Worm (Caenorhabditis elegans) whole organism, early embryonic: ENCODE measurements around the gene bgnt-1.1.

ENCODE experiments used
- B0310.2 ChIP-seq: sonication (generic microtip); optimal IDR thresholded peaks from 2 replicates; lab custom pipeline; 2016; ENCODE audit warnings: mild to moderate bottlenecking, missing genetic modification characterization, missing compliant biosample characterization
- F13C5.2 ChIP-seq: sonication (generic microtip); optimal IDR thresholded peaks from 2 replicates; lab custom pipeline; 2017; ENCODE audit warnings: mild to moderate bottlenecking, missing genetic modification characterization, inconsistent platforms, missing compliant biosample characterization
- aly-1 ChIP-seq: sonication (generic microtip); optimal IDR thresholded peaks from 2 replicates; lab custom pipeline; 2016; ENCODE audit warnings: missing genetic modification characterization, missing compliant biosample characterization
- ama-1 ChIP-seq: fragments of 150-350 bp; optimal IDR thresholded peaks from 2 replicates; lab custom pipeline; 2014
- ceh-13 ChIP-seq: fragments of 200-800 bp; sonication (Bioruptor generic); optimal IDR thresholded peaks from 2 replicates; lab custom pipeline; 2018; ENCODE audit warnings: mild to moderate bottlenecking, missing genetic modification characterization, missing compliant biosample characterization
- ceh-36 ChIP-seq: sonication (generic microtip); optimal IDR thresholded peaks from 2 replicates; lab custom pipeline; 2016; ENCODE audit warnings: missing genetic modification characterization, inconsistent platforms, missing compliant biosample characterization
- ets-7 ChIP-seq: sonication (generic microtip); optimal IDR thresholded peaks from 2 replicates; lab custom pipeline; 2016; ENCODE audit warnings: missing genotype, missing genetic modification characterization, missing compliant biosample characterization
- flt-1 ChIP-seq: fragments of 200-800 bp; sonication (Bioruptor generic); IDR thresholded peaks from 2 replicates; pipeline ENCODE4 v1.3.6; 2022; ENCODE audit warnings: missing genetic modification characterization, missing compliant biosample characterization
- hmbx-1 ChIP-seq: sonication (generic microtip); optimal IDR thresholded peaks from 2 replicates; lab custom pipeline; 2016; ENCODE audit warnings: mild to moderate bottlenecking, missing genetic modification characterization, missing compliant biosample characterization
- hmg-4 ChIP-seq: fragments of 200-800 bp; sonication (Bioruptor generic); optimal IDR thresholded peaks from 2 replicates; lab custom pipeline; 2018; ENCODE audit warnings: mild to moderate bottlenecking, missing genetic modification characterization, missing compliant biosample characterization
- hnd-1 ChIP-seq: sonication (generic microtip); optimal IDR thresholded peaks from 2 replicates; lab custom pipeline; 2016; ENCODE audit warnings: missing genetic modification characterization, missing compliant biosample characterization
- pes-1 ChIP-seq: fragments of 200-800 bp; sonication (Bioruptor generic); IDR thresholded peaks from 2 replicates; pipeline ENCODE4 v1.3.6; 2022; ENCODE audit warnings: missing genetic modification reagents, missing genetic modification characterization, missing compliant biosample characterization
- scrt-1 ChIP-seq: fragments of 200-800 bp; sonication (Bioruptor generic); IDR thresholded peaks from 2 replicates; pipeline ENCODE4 v1.3.6; 2022; ENCODE audit warnings: missing genetic modification characterization, missing compliant biosample characterization
- sea-1 ChIP-seq: fragments of 200-800 bp; sonication (Bioruptor generic); conservative IDR thresholded peaks from 2 replicates; pipeline ENCODE4 v1.3.6; 2022; ENCODE audit warnings: missing genetic modification characterization, missing compliant biosample characterization
- tbx-11 ChIP-seq: fragments of 200-800 bp; sonication (Bioruptor generic); IDR thresholded peaks from 2 replicates; pipeline ENCODE4 v1.3.6; 2022; ENCODE audit warnings: missing genetic modification characterization, missing compliant biosample characterization
- tbx-37 ChIP-seq: fragments of 200-800 bp; sonication (Bioruptor generic); conservative IDR thresholded peaks from 2 replicates; pipeline ENCODE4 v1.3.6; 2022; ENCODE audit warnings: missing genetic modification reagents, missing genetic modification characterization, missing compliant biosample characterization
- tra-4 ChIP-seq: sonication (generic microtip); optimal IDR thresholded peaks from 2 replicates; lab custom pipeline; 2017; ENCODE audit warnings: missing genetic modification characterization, missing compliant biosample characterization

bgnt-1.1 gene

DNA sequence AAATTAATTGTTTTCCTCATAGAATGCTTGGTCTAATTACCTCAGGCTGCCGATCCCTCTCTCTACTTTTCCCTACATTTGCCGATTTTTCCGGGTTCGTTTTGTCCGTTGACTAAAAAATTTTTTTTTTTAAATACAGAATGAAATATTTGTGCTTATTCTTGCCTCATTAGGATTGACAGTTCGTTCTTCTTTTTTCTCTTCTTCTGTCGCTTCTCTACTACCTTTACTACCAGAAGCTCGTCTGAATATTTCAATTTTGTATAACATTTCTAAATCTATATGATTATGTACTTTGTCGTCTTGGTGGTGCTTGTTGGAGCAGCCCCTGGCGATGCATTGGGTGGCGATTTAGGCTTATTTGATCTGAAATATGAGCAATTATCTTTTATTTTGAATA, 2.7 kb downstream of the bgnt-1.1 start:
- TF ChIP-seq hmg-4 (no peak), ama-1 (no peak), pes-1 (GFP tag; lab: Robert Waterston, UW) (no peak), aly-1 (tag; lab: Kevin White, UChicago) (no peak), hmbx-1 (tag; lab: Kevin White, UChicago) (no peak), flt-1 (GFP tag; lab: Robert Waterston, UW) (no peak), hnd-1 (tag; lab: Kevin White, UChicago) (no peak), ceh-36 (no peak), F13C5.2 (no peak), ceh-13 (GFP tag; lab: Kevin White, UChicago) (no peak), B0310.2 (tag; lab: Kevin White, UChicago) (no peak), tbx-37 (GFP tag; lab: Robert Waterston, UW) (no peak)

ce11 chrIV:10481695-10482094, 9.1 kb downstream of the bgnt-1.1 start, which contains the start of gene egl-21:
Gene egl-21 (minus strand): TSS chrIV:10481844.
- no peak for TF ChIP-seq ama-1
- no peak for TF ChIP-seq scrt-1 (GFP tag; lab: Robert Waterston, UW)
- peak; percentile 36; the same call in 1 of the 2 replicates for TF ChIP-seq tbx-11 (GFP tag; lab: Robert Waterston, UW)

DNA sequence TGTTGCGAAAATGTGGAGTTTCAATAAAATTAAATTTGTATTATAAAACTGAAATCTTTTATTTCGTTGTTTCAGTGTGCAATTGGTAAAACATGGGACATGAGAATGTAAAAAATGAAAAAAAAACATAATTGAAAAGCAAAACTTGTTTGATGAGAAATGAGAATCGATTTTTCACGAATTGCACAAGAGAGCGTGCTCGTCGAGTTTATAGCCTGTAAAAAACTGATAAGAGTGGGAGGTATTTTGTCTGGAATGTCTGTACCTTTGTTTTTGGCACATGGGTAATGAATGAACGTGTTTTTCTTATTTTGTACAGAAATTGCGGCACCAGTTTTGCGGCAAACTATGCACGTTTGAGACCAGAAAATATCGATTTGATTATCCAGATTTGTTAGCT, 10.0 kb downstream of the bgnt-1.1 start:
- TF ChIP-seq ceh-13 (GFP tag; lab: Kevin White, UChicago) (no peak), scrt-1 (GFP tag; lab: Robert Waterston, UW) (no peak), tbx-11 (GFP tag; lab: Robert Waterston, UW) (no peak), ama-1 (no peak), sea-1 (GFP tag; lab: Robert Waterston, UW) (no peak), tra-4 (tag; lab: Kevin White, UChicago) (no peak), hmg-4 (no peak)

- TF ChIP-seq scrt-1 (GFP tag; lab: Robert Waterston, UW): no peak
- TF ChIP-seq hmg-4: no peak
- TF ChIP-seq tbx-37 (GFP tag; lab: Robert Waterston, UW): peak; percentile 86
- 0 out of 2 replicates have a peak, but pooled peaks have one; percentile 46 for TF ChIP-seq flt-1 (GFP tag; lab: Robert Waterston, UW)
- no peak; the same call in 1 of the 2 replicates for TF ChIP-seq pes-1 (GFP tag; lab: Robert Waterston, UW)
- TF ChIP-seq hnd-1 (tag; lab: Kevin White, UChicago): peak; percentile 24
- TF ChIP-seq B0310.2 (tag; lab: Kevin White, UChicago): peak; percentile 26
- no peak for TF ChIP-seq ama-1
- TF ChIP-seq sea-1 (GFP tag; lab: Robert Waterston, UW): no peak
Observed at ce11 chrIV:10483607-10484117, 11.1 kb downstream of the bgnt-1.1 start, which contains the start of the genes F01D4.5 and ced-5. Gene F01D4.5 (minus strand): TSS chrIV:10483657. Gene ced-5 (plus strand): TSS chrIV:10484110.

DNA sequence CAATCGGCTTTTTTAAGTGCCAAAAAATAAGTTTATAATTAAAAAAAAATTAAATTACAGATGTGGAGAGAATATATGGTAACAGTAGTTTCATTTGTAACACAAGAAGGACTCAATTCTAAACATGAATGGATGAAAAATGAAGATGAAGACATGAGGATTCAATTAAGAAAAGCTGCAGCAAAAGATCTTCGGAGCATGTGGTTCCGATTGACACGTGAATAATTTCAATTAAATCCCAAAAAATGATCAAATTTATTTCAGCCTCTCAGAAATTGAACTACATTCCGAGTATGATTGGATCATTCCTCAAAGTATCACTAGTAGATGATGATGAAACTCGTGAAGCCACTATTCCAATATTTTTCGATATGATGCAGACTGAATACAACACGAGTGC, 16.8 kb downstream of the bgnt-1.1 start:
- TF ChIP-seq hnd-1 (tag; lab: Kevin White, UChicago) (no peak), F13C5.2 (no peak), tbx-37 (GFP tag; lab: Robert Waterston, UW) (no peak), sea-1 (GFP tag; lab: Robert Waterston, UW) (no peak), scrt-1 (GFP tag; lab: Robert Waterston, UW) (no peak), pes-1 (GFP tag; lab: Robert Waterston, UW) (no peak)

DNA sequence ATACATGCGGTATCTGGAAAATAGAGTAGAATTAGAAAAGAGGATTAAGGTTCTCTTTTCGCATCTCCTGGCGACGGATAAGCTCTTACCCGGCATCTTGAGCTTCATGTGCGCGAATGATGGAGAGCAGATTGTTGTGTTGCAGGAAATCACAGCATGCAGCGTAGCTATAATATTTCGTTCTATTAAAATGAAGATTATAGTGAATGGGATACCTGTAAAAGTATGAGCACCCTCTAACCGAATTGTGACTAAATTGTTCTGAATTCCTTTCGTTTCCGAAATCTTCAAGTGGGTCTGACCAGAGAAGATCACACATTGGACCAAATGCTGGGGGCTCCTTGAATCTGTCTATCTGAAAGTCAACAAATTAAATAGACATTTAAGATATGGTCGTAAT, 25.8 kb downstream of the bgnt-1.1 start:
- TF ChIP-seq tra-4 (tag; lab: Kevin White, UChicago) (no peak), pes-1 (GFP tag; lab: Robert Waterston, UW) (no peak), ceh-13 (GFP tag; lab: Kevin White, UChicago) (no peak)

- TF ChIP-seq sea-1 (GFP tag; lab: Robert Waterston, UW) (no peak), hmg-4 (no peak), tbx-37 (GFP tag; lab: Robert Waterston, UW) (no peak), tbx-11 (GFP tag; lab: Robert Waterston, UW) (no peak), F13C5.2 (no peak), pes-1 (GFP tag; lab: Robert Waterston, UW) (no peak), hnd-1 (tag; lab: Kevin White, UChicago) (no peak), aly-1 (tag; lab: Kevin White, UChicago) (no peak), ets-7 (tag; lab: Kevin White, UChicago) (no peak), ceh-13 (GFP tag; lab: Kevin White, UChicago) (no peak), tra-4 (tag; lab: Kevin White, UChicago) (no peak), flt-1 (GFP tag; lab: Robert Waterston, UW) (no peak), ama-1 (no peak), B0310.2 (tag; lab: Kevin White, UChicago) (no peak), hmbx-1 (tag; lab: Kevin White, UChicago) (no peak), scrt-1 (GFP tag; lab: Robert Waterston, UW) (no peak)
Observed at ce11 chrIV:10499948-10500356, 27.4 kb downstream of the bgnt-1.1 start.

ce11 chrIV:10500481-10500880, 27.9 kb downstream of the bgnt-1.1 start:
- TF ChIP-seq hnd-1 (tag; lab: Kevin White, UChicago): no peak
- no peak for TF ChIP-seq sea-1 (GFP tag; lab: Robert Waterston, UW)
- no peak for TF ChIP-seq aly-1 (tag; lab: Kevin White, UChicago)
- no peak for TF ChIP-seq hmbx-1 (tag; lab: Kevin White, UChicago)
- no peak for TF ChIP-seq ets-7 (tag; lab: Kevin White, UChicago)
- no peak for TF ChIP-seq B0310.2 (tag; lab: Kevin White, UChicago)
- TF ChIP-seq pes-1 (GFP tag; lab: Robert Waterston, UW): no peak
- no peak for TF ChIP-seq ceh-13 (GFP tag; lab: Kevin White, UChicago)
- TF ChIP-seq ceh-36: no peak
- TF ChIP-seq scrt-1 (GFP tag; lab: Robert Waterston, UW): no peak
